Worm (Caenorhabditis elegans): ENCODE results near the gene F41E6.8.

- no peak for TF ChIP-seq nhr-25 (tag; optimal IDR thresholded peaks at IDR 0.05; ENCODE audit: borderline replicate concordance, insufficient read depth)
- TF ChIP-seq nhr-42 (GFP tag; IDR thresholded peaks at IDR 0.05) = no peak
- no peak for TF ChIP-seq egl-27 (tag; optimal IDR thresholded peaks at IDR 0.05)
- no peak for TF ChIP-seq zag-1 (tag; optimal IDR thresholded peaks at IDR 0.05)
- TF ChIP-seq nhr-11 (tag; optimal IDR thresholded peaks at IDR 0.05) = no peak
Observed at ce11 chrV:8586472-8586871, 14.8 kb downstream of the F41E6.8 start.
